Worm (Caenorhabditis elegans) whole organism, mixed stage, embryonic: ENCODE measurements around the gene mai-2.

ENCODE experiments used
- blmp-1 ChIP-seq: fragments of 150-350 bp; optimal IDR thresholded peaks from 2 replicates; lab custom pipeline; 2014; ENCODE audit warnings: missing biosample characterization, missing genetic modification characterization
- ceh-43 ChIP-seq: fragments of 200-800 bp; sonication (Bioruptor generic); optimal IDR thresholded peaks from 2 replicates; lab custom pipeline; 2018; ENCODE audit warnings: mild to moderate bottlenecking, missing genetic modification characterization, moderate library complexity, missing compliant biosample characterization
- ham-2 ChIP-seq: fragments of 200-800 bp; sonication (Bioruptor generic); optimal IDR thresholded peaks from 2 replicates; lab custom pipeline; 2018; ENCODE audit warnings: mild to moderate bottlenecking, missing genetic modification characterization, missing compliant biosample characterization
- lin-13 ChIP-seq: fragments of 150-350 bp; optimal IDR thresholded peaks from 2 replicates; lab custom pipeline; 2014; ENCODE audit warnings: missing biosample characterization, missing genetic modification characterization
- lsy-2 ChIP-seq: fragments of 150-350 bp; optimal IDR thresholded peaks from 2 replicates; lab custom pipeline; 2014; ENCODE audit warnings: missing biosample characterization, missing genetic modification characterization
- nhr-237 ChIP-seq: fragments of 150-350 bp; optimal IDR thresholded peaks from 2 replicates; lab custom pipeline; 2014; ENCODE audit warnings: missing biosample characterization, missing genetic modification characterization
- snpc-4 ChIP-seq: fragments of 150-350 bp; optimal IDR thresholded peaks from 2 replicates; lab custom pipeline; 2014; ENCODE audit warnings: missing biosample characterization, missing genetic modification characterization
- sptf-1 ChIP-seq: sonication (generic microtip); optimal IDR thresholded peaks from 2 replicates; lab custom pipeline; 2017; ENCODE audit warnings: mild to moderate bottlenecking, missing genetic modification characterization, moderate library complexity, missing compliant biosample characterization
- unc-39 ChIP-seq: fragments of 150-350 bp; optimal IDR thresholded peaks from 2 replicates; lab custom pipeline; 2014; ENCODE audit warnings: missing biosample characterization, missing genetic modification characterization
- ztf-11 ChIP-seq: fragments of 150-350 bp; optimal IDR thresholded peaks from 2 replicates; lab custom pipeline; 2014; ENCODE audit warnings: missing biosample characterization, missing genetic modification characterization

- no peak for TF ChIP-seq lin-13 (tag; lab: Kevin White, UChicago)
- no peak for TF ChIP-seq lsy-2
- no peak for TF ChIP-seq snpc-4 (tag; lab: Kevin White, UChicago)
- TF ChIP-seq ztf-11 (tag; lab: Kevin White, UChicago): no peak
- no peak for TF ChIP-seq nhr-237 (tag; lab: Kevin White, UChicago)
- no peak for TF ChIP-seq ceh-43 (GFP tag; lab: Kevin White, UChicago)
- no peak for TF ChIP-seq sptf-1 (tag; lab: Kevin White, UChicago)
- TF ChIP-seq unc-39 (tag; lab: Kevin White, UChicago): no peak
- no peak for TF ChIP-seq blmp-1
- no peak for TF ChIP-seq ham-2 (GFP tag; lab: Kevin White, UChicago)
Measured at ce11 chrIV:3352019-3352418, 33.7 kb upstream of the mai-2 start.
